Worm (Caenorhabditis elegans): ENCODE results near the gene ZC190.5.

- TF ChIP-seq dao-5 (tag; optimal IDR thresholded peaks at IDR 0.05) (no peak), him-1 (tag; optimal IDR thresholded peaks at IDR 0.05) (no peak), W03F9.2 (tag; optimal IDR thresholded peaks at IDR 0.05) (no peak)
These were observed 2.6 kb downstream of the ZC190.5 start for ce11 chrV:8670759-8671158.

All from whole organism, L4/young adult.